Worm (Caenorhabditis elegans): ENCODE results near the gene F56A11.6.

DNA sequence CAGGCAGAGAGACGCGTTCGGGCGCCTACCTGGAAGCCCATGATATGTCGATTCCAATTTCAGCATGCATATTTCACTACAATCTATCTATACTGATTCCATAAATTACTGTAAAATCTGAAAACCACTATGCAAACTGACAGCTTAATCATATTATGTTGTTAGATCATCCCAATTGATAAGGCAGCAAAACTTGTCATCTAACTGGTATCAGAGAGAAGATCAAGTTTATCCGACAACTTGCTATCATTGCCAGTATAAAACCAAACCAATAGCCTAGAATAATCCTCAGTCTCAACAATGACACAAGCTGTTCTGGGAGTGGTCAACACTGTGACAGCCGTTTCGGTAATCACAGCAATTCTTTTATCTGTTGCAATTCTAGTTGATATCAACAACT is 22.1 kb upstream of the F56A11.6 start, which contains the start of gene col-102:
- TF ChIP-seq blmp-1 (tag; optimal IDR thresholded peaks at IDR 0.05) (no peak), nhr-28 (tag; optimal IDR thresholded peaks at IDR 0.05) (no peak), lin-13 (tag; optimal IDR thresholded peaks at IDR 0.05) (no peak), unc-62 (GFP tag; optimal IDR thresholded peaks at IDR 0.05) (no peak), ces-1 (GFP tag; optimal IDR thresholded peaks at IDR 0.05) (no peak), nhr-237 (tag; optimal IDR thresholded peaks at IDR 0.05) (no peak), unc-39 (tag; optimal IDR thresholded peaks at IDR 0.05) (no peak)
